Fruit fly (Drosophila melanogaster) whole organism, embryonic: Measurements from ENCODE around the gene Lcp65Aa.
A peak's percentile ranks its signal among the peaks of the same experiment; 100 is the strongest.

Experiments
- ATbp ChIP-seq: fragments of 200-800 bp; sonication (Bioruptor generic); optimal IDR thresholded peaks from 2 replicates; lab custom pipeline; 2017; ENCODE audit warnings: missing biosample characterization, mild to moderate bottlenecking, missing genetic modification characterization, missing genetic modification reagents
- Antp ChIP-seq: fragments of 200-800 bp; sonication (Bioruptor generic); optimal IDR thresholded peaks from 3 replicates; lab custom pipeline; 2016; ENCODE audit warnings: missing biosample characterization, missing genetic modification characterization
- Atf3 ChIP-seq: fragments of 200-800 bp; sonication (Bioruptor generic); optimal IDR thresholded peaks from 3 replicates; lab custom pipeline; 2016; ENCODE audit warnings: missing biosample characterization, missing genetic modification characterization
- Bdp1 ChIP-seq: fragments of 200-800 bp; sonication (Bioruptor generic); optimal IDR thresholded peaks from 3 replicates; lab custom pipeline; 2016; ENCODE audit warnings: missing biosample characterization, missing genetic modification characterization
- Bgb ChIP-seq: fragments of 200-800 bp; sonication (Bioruptor generic); IDR thresholded peaks from 2 replicates; pipeline ENCODE4 v1.3.6; 2022; ENCODE audit warnings: missing biosample characterization, missing genetic modification characterization; ENCODE audit not compliant: partially characterized antibody
- CG10321 ChIP-seq: fragments of 200-800 bp; sonication (Bioruptor generic); IDR thresholded peaks from 2 replicates; pipeline ENCODE4 v1.3.6; 2022; ENCODE audit warnings: missing biosample characterization, missing genetic modification characterization
- CG10431 ChIP-seq: fragments of 200-800 bp; sonication (Bioruptor generic); optimal IDR thresholded peaks from 3 replicates; lab custom pipeline; 2018; ENCODE audit warnings: missing biosample characterization, mild to moderate bottlenecking, missing genetic modification characterization
- CG12744 ChIP-seq: fragments of 200-800 bp; sonication (Bioruptor generic); optimal IDR thresholded peaks from 2 replicates; lab custom pipeline; 2016; ENCODE audit warnings: missing biosample characterization, missing genetic modification characterization
- CG13287 ChIP-seq: fragments of 200-800 bp; sonication (Bioruptor generic); IDR thresholded peaks from 2 replicates; pipeline ENCODE4 v1.3.6; 2022; ENCODE audit warnings: missing biosample characterization, missing genetic modification characterization; ENCODE audit not compliant: partially characterized antibody
- CG15479 ChIP-seq: fragments of 200-800 bp; sonication (Bioruptor generic); optimal IDR thresholded peaks from 3 replicates; lab custom pipeline; 2019; ENCODE audit warnings: missing biosample characterization, mild to moderate bottlenecking, missing genetic modification characterization, moderate library complexity
- CG1832 ChIP-seq: fragments of 200-800 bp; sonication (Bioruptor generic); optimal IDR thresholded peaks from 2 replicates; lab custom pipeline; 2017; ENCODE audit warnings: missing biosample characterization, mild to moderate bottlenecking, missing genetic modification characterization, inconsistent platforms
- CG2678 ChIP-seq: fragments of 200-800 bp; sonication (Bioruptor generic); optimal IDR thresholded peaks from 3 replicates; lab custom pipeline; 2019; ENCODE audit warnings: missing biosample characterization, mild to moderate bottlenecking, missing genetic modification characterization, moderate library complexity
- CG31388 ChIP-seq: fragments of 200-800 bp; sonication (Bioruptor generic); optimal IDR thresholded peaks from 2 replicates; lab custom pipeline; 2016; ENCODE audit warnings: missing biosample characterization, missing genetic modification characterization
- CG3995 ChIP-seq: fragments of 200-800 bp; sonication (Bioruptor generic); optimal IDR thresholded peaks from 3 replicates; lab custom pipeline; 2016; ENCODE audit warnings: missing biosample characterization, missing genetic modification characterization
- CG42726 ChIP-seq: fragments of 200-800 bp; sonication (Bioruptor generic); IDR thresholded peaks from 2 replicates; pipeline ENCODE4 v1.3.6; 2022; ENCODE audit warnings: missing biosample characterization, missing genetic modification characterization; ENCODE audit not compliant: partially characterized antibody
- CG7745 ChIP-seq: fragments of 200-800 bp; sonication (Bioruptor generic); optimal IDR thresholded peaks from 2 replicates; lab custom pipeline; 2018; ENCODE audit warnings: missing biosample characterization, mild to moderate bottlenecking, missing genetic modification characterization, moderate library complexity
- CG7839 ChIP-seq: fragments of 200-800 bp; sonication (Bioruptor generic); optimal IDR thresholded peaks from 3 replicates; lab custom pipeline; 2018; ENCODE audit warnings: missing biosample characterization, mild to moderate bottlenecking, missing genetic modification characterization, moderate library complexity
- CG8281 ChIP-seq: fragments of 200-800 bp; sonication (Bioruptor generic); optimal IDR thresholded peaks from 2 replicates; lab custom pipeline; 2018; ENCODE audit warnings: missing biosample characterization, mild to moderate bottlenecking, missing genetic modification characterization, moderate library complexity
- CG8765 ChIP-seq: fragments of 200-800 bp; sonication (Bioruptor generic); IDR thresholded peaks from 2 replicates; pipeline ENCODE4 v1.3.6; 2022; ENCODE audit warnings: missing biosample characterization, missing genetic modification characterization
- CG9876 ChIP-seq: fragments of 200-800 bp; sonication (Bioruptor generic); optimal IDR thresholded peaks from 2 replicates; lab custom pipeline; 2016; ENCODE audit warnings: missing biosample characterization, missing genetic modification characterization
- Doc3 ChIP-seq: fragments of 200-800 bp; sonication (Bioruptor generic); IDR thresholded peaks from 3 replicates; pipeline ENCODE4 v1.3.6; 2022; ENCODE audit warnings: missing biosample characterization, missing genetic modification characterization; ENCODE audit not compliant: partially characterized antibody
- Hey ChIP-seq: fragments of 200-800 bp; sonication (Bioruptor generic); optimal IDR thresholded peaks from 3 replicates; lab custom pipeline; 2018; ENCODE audit warnings: missing biosample characterization, mild to moderate bottlenecking, missing genetic modification characterization
- Hsf ChIP-seq: fragments of 200-800 bp; sonication (Bioruptor generic); optimal IDR thresholded peaks from 3 replicates; lab custom pipeline; 2016; ENCODE audit warnings: missing biosample characterization, missing genetic modification characterization
- Lim3 ChIP-seq: fragments of 200-800 bp; sonication (Bioruptor generic); IDR thresholded peaks from 2 replicates; pipeline ENCODE4 v1.3.6; 2022; ENCODE audit warnings: missing biosample characterization, missing genetic modification characterization
- Mrtf ChIP-seq: fragments of 200-800 bp; sonication (Bioruptor generic); IDR thresholded peaks from 3 replicates; pipeline ENCODE4 v1.3.6; 2022; ENCODE audit warnings: missing biosample characterization, missing genetic modification characterization
- Nf-YC ChIP-seq: fragments of 200-800 bp; optimal IDR thresholded peaks from 3 replicates; lab custom pipeline; 2019; ENCODE audit warnings: missing biosample characterization, mild to moderate bottlenecking, missing genetic modification characterization, moderate library complexity
- PHDP ChIP-seq: fragments of 200-800 bp; sonication (Bioruptor generic); optimal IDR thresholded peaks from 3 replicates; lab custom pipeline; 2018; ENCODE audit warnings: missing biosample characterization, mild to moderate bottlenecking, missing genetic modification characterization, moderate library complexity
- Side ChIP-seq: fragments of 200-800 bp; sonication (Bioruptor generic); optimal IDR thresholded peaks from 2 replicates; lab custom pipeline; 2016; ENCODE audit warnings: missing biosample characterization, missing genetic modification characterization
- Sry-δ ChIP-seq: fragments of 200-800 bp; sonication (Bioruptor generic); optimal IDR thresholded peaks from 2 replicates; lab custom pipeline; 2016; ENCODE audit warnings: missing biosample characterization, missing genetic modification characterization
- amos ChIP-seq: fragments of 200-800 bp; sonication (Bioruptor generic); IDR thresholded peaks from 2 replicates; pipeline ENCODE4 v1.3.6; 2022; ENCODE audit warnings: missing biosample characterization, missing genetic modification characterization; ENCODE audit not compliant: partially characterized antibody
- chif ChIP-seq, 2 experiments: fragments of 200-800 bp; sonication (Bioruptor generic); optimal IDR thresholded peaks; 3 replicates each; lab custom pipeline; 2016; ENCODE audit warnings: missing biosample characterization in 2 of 2, missing genetic modification characterization in 2 of 2
- crc ChIP-seq: fragments of 200-800 bp; sonication (Bioruptor generic); optimal IDR thresholded peaks from 2 replicates; lab custom pipeline; 2016; ENCODE audit warnings: missing biosample characterization, missing genetic modification characterization
- en ChIP-seq: fragments of 200-800 bp; sonication (Bioruptor generic); optimal IDR thresholded peaks from 2 replicates; lab custom pipeline; 2016; ENCODE audit warnings: missing biosample characterization, missing genetic modification characterization
- eve ChIP-seq, 2 experiments: fragments of >200 bp; optimal IDR thresholded peaks; 2 replicates each; lab custom pipeline; 2017; ENCODE audit warnings: missing biosample characterization in 2 of 2, missing genetic modification characterization in 2 of 2
- exex ChIP-seq: fragments of 200-800 bp; sonication (Bioruptor generic); optimal IDR thresholded peaks from 4 replicates; lab custom pipeline; 2018; ENCODE audit warnings: missing biosample characterization, mild to moderate bottlenecking, missing genetic modification characterization, moderate library complexity
- fd3F ChIP-seq: fragments of 200-800 bp; sonication (Bioruptor generic); optimal IDR thresholded peaks from 2 replicates; lab custom pipeline; 2018; ENCODE audit warnings: missing biosample characterization, mild to moderate bottlenecking, missing genetic modification characterization, moderate library complexity
- gcm ChIP-seq: fragments of 200-800 bp; sonication (Bioruptor generic); optimal IDR thresholded peaks from 2 replicates; lab custom pipeline; 2019; ENCODE audit warnings: missing biosample characterization, mild to moderate bottlenecking, missing genetic modification characterization, moderate library complexity
- gfzf ChIP-seq: fragments of 200-800 bp; sonication (Bioruptor generic); optimal IDR thresholded peaks from 2 replicates; lab custom pipeline; 2016; ENCODE audit warnings: missing biosample characterization, mild to moderate bottlenecking, missing genetic modification characterization, moderate library complexity
- gsb-n ChIP-seq: fragments of 200-800 bp; sonication (Bioruptor generic); optimal IDR thresholded peaks from 3 replicates; lab custom pipeline; 2018; ENCODE audit warnings: missing biosample characterization, mild to moderate bottlenecking, missing genetic modification characterization
- her ChIP-seq: fragments of 200-800 bp; sonication (Bioruptor generic); optimal IDR thresholded peaks from 2 replicates; lab custom pipeline; 2016; ENCODE audit warnings: missing biosample characterization, missing genetic modification characterization
- insv ChIP-seq, 2 experiments: fragments of 200-800 bp; sonication (Bioruptor generic); optimal IDR thresholded peaks; 3 replicates each; lab custom pipeline; 2016 to 2018; ENCODE audit warnings: missing biosample characterization in 2 of 2, missing genetic modification characterization in 2 of 2
- org-1 ChIP-seq: fragments of 200-800 bp; sonication (Bioruptor generic); optimal IDR thresholded peaks from 2 replicates; lab custom pipeline; 2017; ENCODE audit warnings: missing biosample characterization, missing genetic modification characterization
- prd ChIP-seq, 3 experiments: fragments of >200 bp in 2 of 3; fragments of 200-800 bp in 1 of 3; sonication (Bioruptor generic) in 1 of 3; optimal IDR thresholded peaks in 2 of 3; IDR thresholded peaks in 1 of 3; 2 replicates in 2 of 3; 3 replicates in 1 of 3; pipeline versions ENCODE4 v1.3.6 to Lab custom; 2017 to 2022; ENCODE audit warnings: missing biosample characterization in 1 of 3, missing genetic modification characterization in 1 of 3
- sens ChIP-seq: fragments of 200-800 bp; sonication (Bioruptor generic); peaks from one replicate; lab custom pipeline; 2016; ENCODE audit warnings: missing biosample characterization, missing genetic modification characterization
- sr ChIP-seq: fragments of 200-800 bp; sonication (Bioruptor generic); IDR thresholded peaks from 3 replicates; pipeline ENCODE4 v1.3.6; 2022; ENCODE audit warnings: missing biosample characterization, missing genetic modification characterization
- ttk ChIP-seq: fragments of 200-800 bp; sonication (Bioruptor generic); IDR thresholded peaks from 2 replicates; pipeline ENCODE4 v2.1.2; 2022; ENCODE audit warnings: missing biosample characterization, missing genetic modification characterization
- tx ChIP-seq: fragments of 200-800 bp; sonication (Bioruptor generic); optimal IDR thresholded peaks from 2 replicates; lab custom pipeline; 2016; ENCODE audit warnings: missing biosample characterization, missing genetic modification characterization
- yki ChIP-seq: fragments of >200 bp; optimal IDR thresholded peaks from 3 replicates; lab custom pipeline; 2018
- zen2 ChIP-seq: fragments of 200-800 bp; sonication (Bioruptor generic); IDR thresholded peaks from 3 replicates; pipeline ENCODE4 v1.3.6; 2022; ENCODE audit warnings: missing biosample characterization, missing genetic modification characterization; ENCODE audit not compliant: partially characterized antibody

Gene Lcp65Aa

DNA sequence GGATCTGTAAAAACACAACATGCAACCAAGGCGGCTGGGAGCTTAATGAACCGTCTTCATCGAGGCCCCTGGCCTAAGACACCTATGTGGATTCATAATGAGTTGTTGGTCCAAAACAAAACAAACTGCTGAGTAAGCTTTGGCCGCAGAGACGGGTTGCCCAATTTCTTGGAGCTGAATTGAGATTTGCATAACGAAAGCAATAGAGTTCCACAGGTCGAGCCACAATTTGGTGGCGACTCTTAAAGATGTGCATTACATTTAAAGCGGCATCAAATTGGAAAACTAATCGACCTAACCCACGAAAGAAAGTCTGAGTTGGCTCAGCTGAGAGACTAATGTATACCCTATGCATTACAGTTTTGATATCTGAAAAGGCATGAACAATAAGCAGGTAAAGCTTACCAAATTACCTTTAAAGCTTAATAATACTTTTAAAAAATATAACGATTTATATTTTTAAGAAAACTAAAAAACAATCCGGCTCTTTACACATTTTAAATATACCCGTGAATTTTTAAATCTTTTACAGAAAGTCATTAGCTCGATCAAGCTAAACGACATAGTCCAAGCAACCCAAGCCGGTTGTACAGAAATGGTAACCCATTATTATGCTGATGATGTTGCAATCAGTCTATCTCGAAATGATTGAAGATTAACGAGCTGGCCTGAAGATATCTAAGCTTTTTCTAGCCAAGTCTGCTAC is 6.4 kb downstream of the Lcp65Aa start, which contains the start of gene CG13297 (continued):
- no peak for TF ChIP-seq Doc3 (GFP tag; lab: Robert Waterston, UW)
- TF ChIP-seq CG8281 (tag; lab: Kevin White, UChicago), result peak; percentile 27
- no peak for TF ChIP-seq Mrtf (GFP tag; lab: Robert Waterston, UW)
- TF ChIP-seq Nf-YC (tag; lab: Kevin White, UChicago), result no peak
- TF ChIP-seq sens (GFP tag; lab: Kevin White, UChicago), result peak; percentile 76
- peak; percentile 17 for TF ChIP-seq gsb-n (tag; lab: Kevin White, UChicago)
- TF ChIP-seq tx (GFP tag; lab: Kevin White, UChicago), result no peak
- TF ChIP-seq CG7839 (tag; lab: Kevin White, UChicago), result peak; percentile 64
- TF ChIP-seq insv (GFP tag; optimal IDR thresholded peaks at IDR 0.05; lab: Kevin White, UChicago), result no peak
- no peak for TF ChIP-seq CG3995 (GFP tag; lab: Kevin White, UChicago)
- TF ChIP-seq CG7745 (tag; lab: Kevin White, UChicago), result no peak
- no peak for TF ChIP-seq Antp (GFP tag; lab: Kevin White, UChicago)
- no peak for TF ChIP-seq zen2 (GFP tag; lab: Robert Waterston, UW)
- no peak for TF ChIP-seq crc
- TF ChIP-seq CG31388 (GFP tag; lab: Kevin White, UChicago), result no peak
- no peak for TF ChIP-seq CG10321 (GFP tag; lab: Robert Waterston, UW)
- peak; percentile 32 for TF ChIP-seq gcm (GFP tag; lab: Kevin White, UChicago)
- no peak for TF ChIP-seq yki (lab: Kevin White, UChicago)
- no peak for TF ChIP-seq Hsf (GFP tag; lab: Kevin White, UChicago)
- no peak for TF ChIP-seq her (GFP tag; lab: Kevin White, UChicago)
- no peak for TF ChIP-seq exex (tag; lab: Kevin White, UChicago)
- peak; percentile 79 for TF ChIP-seq CG2678 (tag; lab: Kevin White, UChicago)
- no peak for TF ChIP-seq prd (optimal IDR thresholded peaks at IDR 0.05; lab: Kevin White, UChicago)
- TF ChIP-seq prd (GFP tag; IDR thresholded peaks at IDR 0.05; lab: Robert Waterston, UW), result peak; percentile 59; the same call in 2 of the 3 replicates
- peak; percentile 54 for TF ChIP-seq ATbp (GFP tag; lab: Kevin White, UChicago)
- peak in 1 of 2 experiments; percentile 48 for TF ChIP-seq eve (GFP tag; optimal IDR thresholded peaks at IDR 0.05; lab: Kevin White, UChicago)
- peak; percentile 12 for TF ChIP-seq fd3F (GFP tag; lab: Kevin White, UChicago)
- no peak for TF ChIP-seq en (GFP tag; lab: Kevin White, UChicago)
- TF ChIP-seq PHDP (tag; lab: Kevin White, UChicago), result peak; percentile 40
- no peak for TF ChIP-seq CG8765 (GFP tag; lab: Robert Waterston, UW)
- TF ChIP-seq CG13287 (GFP tag; lab: Robert Waterston, UW), result no peak
- no peak for TF ChIP-seq CG12744 (GFP tag; lab: Kevin White, UChicago)
- no peak for TF ChIP-seq Atf3 (GFP tag; lab: Kevin White, UChicago)
- TF ChIP-seq Hey, result no peak
- TF ChIP-seq CG1832 (GFP tag; lab: Kevin White, UChicago), result no peak
- TF ChIP-seq Bdp1, result no peak
- peak; percentile 37 for TF ChIP-seq org-1 (GFP tag; lab: Kevin White, UChicago)
- no peak for TF ChIP-seq CG42726 (GFP tag; lab: Robert Waterston, UW)
- TF ChIP-seq Bgb (GFP tag; lab: Robert Waterston, UW), result no peak
- no peak for TF ChIP-seq amos (GFP tag; lab: Robert Waterston, UW)
- TF ChIP-seq Sry-δ, result no peak
- no peak for TF ChIP-seq CG10431 (GFP tag; lab: Kevin White, UChicago)
- no peak for TF ChIP-seq sr (GFP tag; lab: Robert Waterston, UW)
- TF ChIP-seq gfzf, result no peak
- no peak for TF ChIP-seq CG9876 (GFP tag; lab: Kevin White, UChicago)
- TF ChIP-seq Lim3 (GFP tag; lab: Robert Waterston, UW), result no peak
- peak; percentile 39; the same call in 1 of the 2 replicates for TF ChIP-seq ttk (GFP tag; lab: Robert Waterston, UW)
- no peak for TF ChIP-seq CG15479 (GFP tag; lab: Kevin White, UChicago)
- no peak for TF ChIP-seq Side
- peak in 1 of 2 experiments; percentile 8 for TF ChIP-seq chif (GFP tag; optimal IDR thresholded peaks at IDR 0.05; lab: Kevin White, UChicago)
